Fruit fly (Drosophila melanogaster) whole organism, embryonic: ENCODE data around the gene Pmm2.
A peak's percentile ranks its signal among the peaks of the same experiment; 100 is the strongest.

ENCODE experiments used
- Atf3 ChIP-seq: fragments of 200-800 bp; sonication (Bioruptor generic); optimal IDR thresholded peaks from 3 replicates; lab custom pipeline; 2016; ENCODE audit warnings: missing biosample characterization, missing genetic modification characterization
- Awh ChIP-seq: fragments of 200-800 bp; sonication (Bioruptor generic); IDR thresholded peaks from 2 replicates; pipeline ENCODE4, ENCODE4 v1.3.6; 2022; ENCODE audit warnings: missing biosample characterization, missing genetic modification characterization
- B-H1 ChIP-seq: fragments of 200-800 bp; sonication (Bioruptor generic); IDR thresholded peaks from 3 replicates; pipeline ENCODE4 v1.3.6; 2022; ENCODE audit warnings: missing biosample characterization, missing genetic modification characterization
- Bdp1 ChIP-seq: fragments of 200-800 bp; sonication (Bioruptor generic); optimal IDR thresholded peaks from 3 replicates; lab custom pipeline; 2016; ENCODE audit warnings: missing biosample characterization, missing genetic modification characterization
- CG10267 ChIP-seq: fragments of 200-800 bp; sonication (Bioruptor generic); optimal IDR thresholded peaks from 2 replicates; lab custom pipeline; 2018; ENCODE audit warnings: missing biosample characterization, mild to moderate bottlenecking, missing genetic modification characterization, moderate library complexity
- CG10431 ChIP-seq: fragments of 200-800 bp; sonication (Bioruptor generic); optimal IDR thresholded peaks from 3 replicates; lab custom pipeline; 2018; ENCODE audit warnings: missing biosample characterization, mild to moderate bottlenecking, missing genetic modification characterization
- CG11456 ChIP-seq: fragments of 200-800 bp; sonication (Bioruptor generic); IDR thresholded peaks from 3 replicates; pipeline ENCODE4 v1.3.6; 2022; ENCODE audit warnings: missing biosample characterization, missing genetic modification characterization
- CG12155 ChIP-seq: fragments of 200-800 bp; sonication (Bioruptor generic); optimal IDR thresholded peaks from 3 replicates; lab custom pipeline; 2016; ENCODE audit warnings: missing biosample characterization, missing genetic modification characterization
- CG12744 ChIP-seq: fragments of 200-800 bp; sonication (Bioruptor generic); optimal IDR thresholded peaks from 2 replicates; lab custom pipeline; 2016; ENCODE audit warnings: missing biosample characterization, missing genetic modification characterization
- CG15479 ChIP-seq: fragments of 200-800 bp; sonication (Bioruptor generic); optimal IDR thresholded peaks from 3 replicates; lab custom pipeline; 2019; ENCODE audit warnings: missing biosample characterization, mild to moderate bottlenecking, missing genetic modification characterization, moderate library complexity
- CG15514 ChIP-seq: fragments of 200-800 bp; sonication (Bioruptor generic); optimal IDR thresholded peaks from 3 replicates; lab custom pipeline; 2017; ENCODE audit warnings: missing biosample characterization, missing genetic modification characterization, mild to moderate bottlenecking, moderate library complexity, missing genetic modification reagents
- CG17568 ChIP-seq: fragments of 200-800 bp; sonication (Bioruptor generic); optimal IDR thresholded peaks from 2 replicates; lab custom pipeline; 2018; ENCODE audit warnings: missing biosample characterization, mild to moderate bottlenecking, missing genetic modification characterization, moderate library complexity
- CG18599 ChIP-seq: fragments of 200-800 bp; sonication (Bioruptor generic); optimal IDR thresholded peaks from 3 replicates; lab custom pipeline; 2017; ENCODE audit warnings: missing biosample characterization, missing genetic modification characterization, mild to moderate bottlenecking, moderate library complexity, missing genetic modification reagents
- CG2202 ChIP-seq: fragments of 200-800 bp; sonication (Bioruptor generic); optimal IDR thresholded peaks from 2 replicates; lab custom pipeline; 2018; ENCODE audit warnings: missing biosample characterization, mild to moderate bottlenecking, missing genetic modification characterization
- CG33213 ChIP-seq: fragments of 200-800 bp; sonication (Bioruptor generic); optimal IDR thresholded peaks from 3 replicates; lab custom pipeline; 2016; ENCODE audit warnings: missing biosample characterization, missing genetic modification characterization
- CG3407 ChIP-seq: fragments of 200-800 bp; sonication (Bioruptor generic); optimal IDR thresholded peaks from 2 replicates; lab custom pipeline; 2018; ENCODE audit warnings: missing biosample characterization, mild to moderate bottlenecking, missing genetic modification characterization
- CG42726 ChIP-seq: fragments of 200-800 bp; sonication (Bioruptor generic); IDR thresholded peaks from 2 replicates; pipeline ENCODE4 v1.3.6; 2022; ENCODE audit warnings: missing biosample characterization, missing genetic modification characterization; ENCODE audit not compliant: partially characterized antibody
- CG4328 ChIP-seq: fragments of 200-800 bp; sonication (Bioruptor generic); optimal IDR thresholded peaks from 3 replicates; lab custom pipeline; 2017; ENCODE audit warnings: missing biosample characterization, missing genetic modification reagents, missing genetic modification characterization
- CG6254 ChIP-seq: fragments of 200-800 bp; sonication (Bioruptor generic); optimal IDR thresholded peaks from 3 replicates; lab custom pipeline; 2017; ENCODE audit warnings: mild to moderate bottlenecking, missing biosample characterization, missing genetic modification reagents, missing genetic modification characterization
- CG6689 ChIP-seq: fragments of 200-800 bp; sonication (Bioruptor generic); IDR thresholded peaks from 2 replicates; pipeline ENCODE4 v1.3.6; 2022; ENCODE audit warnings: missing biosample characterization, missing genetic modification characterization
- CG7357 ChIP-seq: fragments of 200-800 bp; sonication (Bioruptor generic); IDR thresholded peaks from 3 replicates; pipeline ENCODE4 v1.3.6; 2022; ENCODE audit warnings: missing biosample characterization, missing genetic modification characterization
- CG9215 ChIP-seq: fragments of 200-800 bp; sonication (Bioruptor generic); IDR thresholded peaks from 2 replicates; pipeline ENCODE4 v1.3.6; 2022; ENCODE audit warnings: missing biosample characterization, missing genetic modification characterization
- CG9876 ChIP-seq: fragments of 200-800 bp; sonication (Bioruptor generic); optimal IDR thresholded peaks from 2 replicates; lab custom pipeline; 2016; ENCODE audit warnings: missing biosample characterization, missing genetic modification characterization
- Ets97D ChIP-seq: fragments of 200-800 bp; sonication (Bioruptor generic); optimal IDR thresholded peaks from 3 replicates; lab custom pipeline; 2016; ENCODE audit warnings: missing biosample characterization, missing genetic modification characterization
- Hmx ChIP-seq: fragments of 200-800 bp; sonication (Bioruptor generic); optimal IDR thresholded peaks from 2 replicates; lab custom pipeline; 2016; ENCODE audit warnings: missing biosample characterization, missing genetic modification characterization
- Hr3 ChIP-seq: fragments of 200-800 bp; sonication (Bioruptor generic); optimal IDR thresholded peaks from 3 replicates; lab custom pipeline; 2016; ENCODE audit warnings: missing biosample characterization, missing genetic modification characterization
- Myb ChIP-seq: fragments of 200-800 bp; sonication (Bioruptor generic); optimal IDR thresholded peaks from 2 replicates; lab custom pipeline; 2016; ENCODE audit warnings: missing biosample characterization, missing genetic modification characterization
- Nf-YC ChIP-seq: fragments of 200-800 bp; optimal IDR thresholded peaks from 3 replicates; lab custom pipeline; 2019; ENCODE audit warnings: missing biosample characterization, mild to moderate bottlenecking, missing genetic modification characterization, moderate library complexity
- Oaz ChIP-seq: fragments of 200-800 bp; sonication (Bioruptor generic); IDR thresholded peaks from 2 replicates; pipeline ENCODE4 v1.3.6; 2022; ENCODE audit warnings: missing biosample characterization, missing genetic modification characterization
- Opbp ChIP-seq: fragments of 200-800 bp; sonication (Bioruptor generic); IDR thresholded peaks from 3 replicates; pipeline ENCODE4 v1.3.6; 2022; ENCODE audit warnings: missing biosample characterization, missing genetic modification characterization; ENCODE audit not compliant: partially characterized antibody
- Optix ChIP-seq: fragments of 200-800 bp; sonication (Bioruptor generic); IDR thresholded peaks from 3 replicates; pipeline ENCODE4 v1.3.6; 2022; ENCODE audit warnings: missing biosample characterization, missing genetic modification characterization
- Pdp1 ChIP-seq, 2 experiments: fragments of 200-800 bp; sonication (Bioruptor generic); optimal IDR thresholded peaks; 3 replicates each; lab custom pipeline; 2016; ENCODE audit warnings: missing biosample characterization in 2 of 2, missing genetic modification characterization in 2 of 2, mild to moderate bottlenecking in 1 of 2, moderate library complexity in 1 of 2
- Ptx1 ChIP-seq: fragments of 200-800 bp; sonication (Bioruptor generic); IDR thresholded peaks from 2 replicates; pipeline ENCODE4 v1.3.6; 2022; ENCODE audit warnings: missing biosample characterization, missing genetic modification characterization
- Scr ChIP-seq: fragments of 200-800 bp; sonication (Bioruptor generic); IDR thresholded peaks from 2 replicates; pipeline ENCODE4 v1.3.6; 2022; ENCODE audit warnings: missing biosample characterization, missing genetic modification characterization; ENCODE audit not compliant: partially characterized antibody
- Sox102F ChIP-seq: fragments of 200-800 bp; sonication (Bioruptor generic); optimal IDR thresholded peaks from 2 replicates; lab custom pipeline; 2018; ENCODE audit warnings: missing biosample characterization, mild to moderate bottlenecking, missing genetic modification characterization, moderate library complexity
- bcd ChIP-seq: fragments of 200-800 bp; sonication (Bioruptor generic); optimal IDR thresholded peaks from 2 replicates; lab custom pipeline; 2017; ENCODE audit warnings: missing biosample characterization, mild to moderate bottlenecking, missing genetic modification characterization
- cato ChIP-seq: fragments of 200-800 bp; sonication (Bioruptor generic); optimal IDR thresholded peaks from 2 replicates; lab custom pipeline; 2016; ENCODE audit warnings: missing biosample characterization, missing genetic modification characterization, borderline replicate concordance
- chm ChIP-seq: fragments of 200-800 bp; sonication (Bioruptor generic); IDR thresholded peaks from 2 replicates; pipeline ENCODE4 v1.3.6; 2022; ENCODE audit warnings: missing biosample characterization, missing genetic modification characterization
- eyg ChIP-seq: fragments of 200-800 bp; sonication (Bioruptor generic); optimal IDR thresholded peaks from 3 replicates; lab custom pipeline; 2016; ENCODE audit warnings: missing biosample characterization, missing genetic modification characterization
- fd3F ChIP-seq: fragments of 200-800 bp; sonication (Bioruptor generic); optimal IDR thresholded peaks from 2 replicates; lab custom pipeline; 2018; ENCODE audit warnings: missing biosample characterization, mild to moderate bottlenecking, missing genetic modification characterization, moderate library complexity
- lov ChIP-seq, 2 experiments: fragments of 200-800 bp in 1 of 2; fragments of >200 bp in 1 of 2; sonication (Bioruptor generic) in 1 of 2; IDR thresholded peaks in 1 of 2; optimal IDR thresholded peaks in 1 of 2; 2 replicates in 1 of 2; 3 replicates in 1 of 2; pipeline versions ENCODE4 v1.3.6 to Lab custom; 2017 to 2022; ENCODE audit warnings: missing biosample characterization in 1 of 2, missing genetic modification characterization in 1 of 2
- otp ChIP-seq: fragments of 200-800 bp; sonication (Bioruptor generic); IDR thresholded peaks from 3 replicates; pipeline ENCODE4, ENCODE4 v1.3.6; 2022; ENCODE audit warnings: missing biosample characterization, missing genetic modification characterization
- p53 ChIP-seq: fragments of 200-800 bp; sonication (Bioruptor generic); optimal IDR thresholded peaks from 2 replicates; lab custom pipeline; 2016; ENCODE audit warnings: missing biosample characterization, missing genetic modification characterization
- run ChIP-seq: fragments of 200-800 bp; sonication (Bioruptor generic); optimal IDR thresholded peaks from 3 replicates; lab custom pipeline; 2018; ENCODE audit warnings: missing biosample characterization, mild to moderate bottlenecking, missing genetic modification characterization
- sisA ChIP-seq: fragments of 200-800 bp; sonication (Bioruptor generic); IDR thresholded peaks from 2 replicates; pipeline ENCODE4 v1.3.6; 2022; ENCODE audit warnings: missing biosample characterization, missing genetic modification characterization
- tna ChIP-seq: fragments of 200-800 bp; sonication (Bioruptor generic); IDR thresholded peaks from 2 replicates; pipeline ENCODE4 v1.3.6; 2022; ENCODE audit warnings: missing biosample characterization, missing genetic modification characterization; ENCODE audit not compliant: partially characterized antibody
- vfl ChIP-seq: fragments of 200-800 bp; sonication (Bioruptor generic); optimal IDR thresholded peaks from 2 replicates; lab custom pipeline; 2016; ENCODE audit warnings: missing biosample characterization, missing genetic modification characterization
- zf30C ChIP-seq: fragments of 200-800 bp; sonication (Bioruptor generic); optimal IDR thresholded peaks from 3 replicates; lab custom pipeline; 2018; ENCODE audit warnings: missing biosample characterization, mild to moderate bottlenecking, missing genetic modification characterization

Gene Pmm2

dm6 chr3L:12495312-12495725 lies 39.1 kb upstream of the Pmm2 start (continued):
- TF ChIP-seq CG2202 (tag; lab: Kevin White, UChicago) (no peak), cato (GFP tag; lab: Kevin White, UChicago) (no peak), CG11456 (no peak), CG33213 (no peak), CG4328 (GFP tag; lab: Kevin White, UChicago) (no peak), CG9215 (GFP tag; lab: Robert Waterston, UW) (0 out of 2 replicates have a peak, but pooled peaks have one; percentile 15), Hr3 (GFP tag; lab: Kevin White, UChicago) (no peak), tna (GFP tag; lab: Robert Waterston, UW) (no peak), CG18599 (peak; percentile 45), otp (no peak), Awh (GFP tag; lab: Robert Waterston, UW) (no peak), CG3407 (GFP tag; lab: Kevin White, UChicago) (no peak), lov (optimal IDR thresholded peaks at IDR 0.05; lab: Kevin White, UChicago) (no peak), lov (GFP tag; IDR thresholded peaks at IDR 0.05; lab: Robert Waterston, UW) (no peak), CG7357 (GFP tag; lab: Robert Waterston, UW) (no peak), CG42726 (GFP tag; lab: Robert Waterston, UW) (no peak), CG10267 (tag; lab: Kevin White, UChicago) (peak; percentile 36), CG6254 (GFP tag; lab: Kevin White, UChicago) (no peak), Atf3 (no peak), chm (GFP tag; lab: Robert Waterston, UW) (no peak), fd3F (GFP tag; lab: Kevin White, UChicago) (no peak), run (tag; lab: Kevin White, UChicago) (no peak), p53 (GFP tag; lab: Kevin White, UChicago) (no peak), Myb (GFP tag; lab: Kevin White, UChicago) (no peak), CG17568 (GFP tag; lab: Kevin White, UChicago) (no peak), Hmx (GFP tag; lab: Kevin White, UChicago) (no peak), vfl (GFP tag; lab: Kevin White, UChicago) (no peak), bcd (GFP tag; lab: Kevin White, UChicago) (peak; percentile 15)

- TF ChIP-seq Bdp1 (no peak), Nf-YC (peak; percentile 8), B-H1 (no peak), CG12155 (GFP tag; lab: Kevin White, UChicago) (no peak), eyg (GFP tag; lab: Kevin White, UChicago) (no peak), CG15514 (GFP tag; lab: Kevin White, UChicago) (no peak), Ets97D (GFP tag; lab: Kevin White, UChicago) (no peak), Ptx1 (GFP tag; lab: Robert Waterston, UW) (no peak), CG15479 (GFP tag; lab: Kevin White, UChicago) (no peak), CG10431 (GFP tag; lab: Kevin White, UChicago) (no peak), Sox102F (GFP tag; lab: Kevin White, UChicago) (peak; percentile 4), CG6689 (GFP tag; lab: Robert Waterston, UW) (0 out of 2 replicates have a peak, but pooled peaks have one; percentile 11), Oaz (GFP tag; lab: Robert Waterston, UW) (no peak), zf30C (GFP tag; lab: Kevin White, UChicago) (no peak), Pdp1 (GFP tag; optimal IDR thresholded peaks at IDR 0.05; lab: Kevin White, UChicago) (peak in 1 of 2 experiments; percentile 92), Scr (GFP tag; lab: Robert Waterston, UW) (peak; percentile 29; the same call in 1 of the 2 replicates), Optix (GFP tag; lab: Robert Waterston, UW) (no peak), sisA (GFP tag; lab: Robert Waterston, UW) (no peak), CG9876 (GFP tag; lab: Kevin White, UChicago) (no peak), CG12744 (GFP tag; lab: Kevin White, UChicago) (no peak), Opbp (GFP tag; lab: Robert Waterston, UW) (peak; percentile 55; the same call in 1 of the 3 replicates)
These were observed 37.7 kb upstream of the Pmm2 start, which contains the start of gene CG10657 for dm6 chr3L:12496428-12497344. CG10657 (minus strand) TSS chr3L:12497216.
